Worm (Caenorhabditis elegans): Measurements from ENCODE around the gene lin-29.

DNA sequence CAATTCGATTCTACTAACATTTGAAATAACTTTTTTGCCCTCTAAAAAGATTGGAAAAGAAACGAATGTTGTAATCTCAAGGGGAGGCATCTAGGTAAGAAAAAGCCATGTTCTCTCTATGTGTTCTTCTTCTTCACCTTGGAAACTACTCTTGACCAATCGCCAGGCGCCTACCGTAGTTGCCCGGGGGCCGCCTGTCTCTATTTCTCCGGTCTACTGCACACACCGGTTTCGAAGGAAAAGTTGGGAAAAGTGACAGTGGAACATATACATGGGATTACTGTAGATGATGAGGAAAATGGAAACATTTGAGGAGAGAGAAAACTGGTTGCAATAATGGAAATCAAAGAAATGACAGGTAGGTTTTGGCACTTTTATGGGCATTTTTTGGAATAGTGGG lies 8.6 kb downstream of the lin-29 start:
- TF ChIP-seq K12H6.12 (tag; optimal IDR thresholded peaks at IDR 0.05), result no peak
- no peak for TF ChIP-seq rcor-1 (GFP tag; IDR thresholded peaks at IDR 0.05)
- TF ChIP-seq rec-8 (tag; optimal IDR thresholded peaks at IDR 0.05), result no peak
- no peak for TF ChIP-seq ama-1 (optimal IDR thresholded peaks at IDR 0.05)
- no peak for TF ChIP-seq ama-1 (GFP tag; optimal IDR thresholded peaks at IDR 0.05)

All from whole organism, young adult.